Fruit fly (Drosophila melanogaster): ENCODE results near the gene PIG-F.

PIG-F gene

DNA sequence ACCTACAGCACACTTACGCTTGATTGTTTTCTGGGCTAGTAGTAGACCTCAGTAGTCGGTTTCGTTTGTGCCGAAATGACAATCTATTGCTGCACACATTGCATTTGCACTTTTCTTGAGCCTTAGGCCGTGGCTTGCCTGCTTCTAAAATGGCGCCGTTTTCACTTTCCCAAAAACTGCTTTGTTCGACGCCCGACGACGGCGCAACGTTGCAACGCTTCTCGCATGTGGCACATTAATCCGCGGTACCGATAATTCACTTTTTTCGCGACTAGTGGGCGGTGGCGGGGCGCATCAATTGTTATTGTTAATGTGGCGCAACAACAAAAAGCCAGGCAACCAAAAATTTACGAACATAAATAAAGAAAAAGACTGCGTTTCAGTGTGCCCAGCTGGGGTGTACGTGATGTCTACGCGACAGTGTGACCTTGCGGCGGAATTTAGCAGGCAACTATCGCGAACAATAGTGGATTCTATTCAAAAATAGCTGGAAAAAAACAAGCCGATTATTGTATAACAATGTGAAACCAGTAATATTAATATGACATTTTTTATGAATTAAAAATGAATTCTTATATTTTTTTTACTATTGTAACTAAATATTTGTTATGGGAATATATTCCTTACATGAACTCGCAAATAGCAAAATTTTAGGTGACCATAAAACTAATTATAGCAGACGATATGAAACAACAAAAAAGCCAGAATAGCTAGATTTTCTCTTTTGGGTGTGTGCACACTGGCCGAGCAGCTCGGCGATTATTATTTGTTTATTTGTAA is 13.7 kb upstream of the PIG-F start, which contains the start of the genes ash1 and Taf6 (continued):
- TF ChIP-seq CG14860 (GFP tag; IDR thresholded peaks at IDR 0.05; ENCODE audit: partially characterized antibody) (peak; percentile 50; the same call in 1 of the 3 replicates), Dref (GFP tag; IDR thresholded peaks at IDR 0.05) (peak; percentile 30; the same call in 1 of the 2 replicates), CG6765 (GFP tag; optimal IDR thresholded peaks at IDR 0.05) (no peak), az2 (GFP tag; optimal IDR thresholded peaks at IDR 0.05) (no peak), knrl (GFP tag; IDR thresholded peaks at IDR 0.05; ENCODE audit: partially characterized antibody) (peak; percentile 84), chinmo (GFP tag; IDR thresholded peaks at IDR 0.05; ENCODE audit: partially characterized antibody) (0 out of 4 replicates have a peak, but pooled peaks have one; percentile 11), CG12391 (tag; optimal IDR thresholded peaks at IDR 0.05) (peak; percentile 56)

dm6 chr3L:19601413-19601812 is 10.8 kb upstream of the PIG-F start, which contains the start of gene CG9368:
TSS of gene CG9368 (plus strand) at chr3L:19601633.
- TF ChIP-seq MESR4 (GFP tag; optimal IDR thresholded peaks at IDR 0.05) (peak; percentile 35), onecut (GFP tag; IDR thresholded peaks at IDR 0.05) (peak; percentile 100), CG4854 (GFP tag; optimal IDR thresholded peaks at IDR 0.05) (no peak), ewg (GFP tag; optimal IDR thresholded peaks at IDR 0.05) (peak; percentile 96), MBD-R2 (GFP tag; IDR thresholded peaks at IDR 0.05) (peak; percentile 83), CG11504 (tag; optimal IDR thresholded peaks at IDR 0.05) (peak; percentile 17), Rfx (GFP tag; IDR thresholded peaks at IDR 0.05) (no peak), YL-1 (GFP tag; optimal IDR thresholded peaks at IDR 0.05) (peak; percentile 10)

DNA sequence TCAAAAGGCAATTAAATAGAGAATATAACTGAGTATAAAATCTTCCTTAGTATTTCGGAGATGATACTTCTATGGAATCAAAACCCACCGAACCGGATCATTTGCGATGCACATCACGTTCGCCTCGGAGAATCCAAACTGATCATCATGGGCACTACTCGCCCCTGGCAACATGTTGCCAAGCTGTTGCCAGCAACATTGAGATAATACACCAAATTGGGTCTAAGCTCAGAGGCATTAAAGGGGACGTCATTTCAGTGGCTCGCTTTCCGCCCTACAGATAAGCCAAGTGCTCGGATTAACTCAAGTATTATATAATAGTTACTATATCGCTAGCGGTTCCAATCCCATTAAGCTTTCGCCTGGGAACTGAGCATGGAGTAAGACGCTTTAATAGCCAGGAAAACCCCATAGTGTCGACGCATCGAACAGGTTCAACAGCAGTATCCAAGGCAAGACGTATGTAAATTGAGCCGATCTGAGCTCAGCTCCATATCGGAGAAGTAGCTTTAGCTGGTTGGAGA is 6.2 kb upstream of the PIG-F start, which contains the start of the genes lush and CG9372:
lush (minus strand) TSS at position 117 of the 524 bp plus-strand sequence.
CG9372 (plus strand) TSS at position 235 of the 524 bp plus-strand sequence.
- 0 out of 3 replicates have a peak, but pooled peaks have one; percentile 51 for TF ChIP-seq CG2199 (GFP tag; IDR thresholded peaks at IDR 0.05)
- peak in 1 of 2 experiments; percentile 95 for TF ChIP-seq Pdp1 (GFP tag; optimal IDR thresholded peaks at IDR 0.05)
- peak; percentile 47 for TF ChIP-seq sens (GFP tag)
- TF ChIP-seq CG4820 (GFP tag; optimal IDR thresholded peaks at IDR 0.05) = no peak
- TF ChIP-seq CG11504 (tag; optimal IDR thresholded peaks at IDR 0.05) = peak; percentile 98
- TF ChIP-seq CG2678 (tag; optimal IDR thresholded peaks at IDR 0.05) = no peak
- TF ChIP-seq CG34376 (GFP tag; optimal IDR thresholded peaks at IDR 0.05) = peak; percentile 6
- no peak for TF ChIP-seq run (tag; optimal IDR thresholded peaks at IDR 0.05)
- TF ChIP-seq Hmx (GFP tag; optimal IDR thresholded peaks at IDR 0.05) = no peak
- peak; percentile 49 for TF ChIP-seq Med (GFP tag)

- TF ChIP-seq Hr39 (optimal IDR thresholded peaks at IDR 0.05) (no peak), HLH3B (GFP tag; IDR thresholded peaks at IDR 0.05) (peak; percentile 24; the same call in 1 of the 2 replicates), crp (GFP tag; optimal IDR thresholded peaks at IDR 0.05) (peak; percentile 91 to 93), NfI (GFP tag; optimal IDR thresholded peaks at IDR 0.05) (no peak), CG6791 (GFP tag; IDR thresholded peaks at IDR 0.05; ENCODE audit: partially characterized antibody) (peak; percentile 67), NC2β (GFP tag; optimal IDR thresholded peaks at IDR 0.05) (peak; percentile 23), PHDP (tag; optimal IDR thresholded peaks at IDR 0.05) (no peak), prd (optimal IDR thresholded peaks at IDR 0.05) (no peak), prd (GFP tag; IDR thresholded peaks at IDR 0.05) (no peak), Doc3 (GFP tag; IDR thresholded peaks at IDR 0.05; ENCODE audit: partially characterized antibody) (peak; percentile 67), az2 (GFP tag; optimal IDR thresholded peaks at IDR 0.05) (peak; percentile 18), dimm (GFP tag; IDR thresholded peaks at IDR 0.05) (no peak), HLHmδ (GFP tag; optimal IDR thresholded peaks at IDR 0.05) (no peak), psq (GFP tag; optimal IDR thresholded peaks at IDR 0.05) (no peak), Fer3 (tag; optimal IDR thresholded peaks at IDR 0.05) (no peak), Bgb (GFP tag; IDR thresholded peaks at IDR 0.05; ENCODE audit: partially characterized antibody) (peak; percentile 75), CG12236 (GFP tag; optimal IDR thresholded peaks at IDR 0.05) (no peak), zen2 (GFP tag; IDR thresholded peaks at IDR 0.05; ENCODE audit: partially characterized antibody) (peak; percentile 45; the same call in 1 of the 3 replicates)
These were observed 6.1 kb downstream of the PIG-F start, which contains the start of gene asf1 for dm6 chr3L:19618072-19618958. TSS of gene asf1 (plus strand) at chr3L:19618894.

Measured in whole organism, embryonic.